Worm (Caenorhabditis elegans) whole organism, midembryonic: Measurements from ENCODE around the gene W06D12.6.

Experiments
- T22C8.4 ChIP-seq: fragments of 200-800 bp; sonication (Bioruptor generic); IDR thresholded peaks from 2 replicates; pipeline ENCODE4 v1.3.6; 2022; ENCODE audit warnings: missing genetic modification characterization, missing compliant biosample characterization
- flt-1 ChIP-seq: fragments of 200-800 bp; sonication (Bioruptor generic); IDR thresholded peaks from 2 replicates; pipeline ENCODE4 v1.3.6; 2022; ENCODE audit warnings: missing genetic modification characterization, missing compliant biosample characterization
- klf-2 ChIP-seq: fragments of 200-800 bp; sonication (Bioruptor generic); conservative IDR thresholded peaks from 2 replicates; pipeline ENCODE4 v1.3.6; 2022; ENCODE audit warnings: missing genetic modification reagents, missing genetic modification characterization, missing compliant biosample characterization
- med-1 ChIP-seq: sonication (generic microtip); optimal IDR thresholded peaks from 2 replicates; lab custom pipeline; 2017; ENCODE audit warnings: missing genetic modification characterization, mild to moderate bottlenecking, missing compliant biosample characterization, antibody characterized with exemption, missing genetic modification reagents; ENCODE audit not compliant: insufficient read depth

DNA sequence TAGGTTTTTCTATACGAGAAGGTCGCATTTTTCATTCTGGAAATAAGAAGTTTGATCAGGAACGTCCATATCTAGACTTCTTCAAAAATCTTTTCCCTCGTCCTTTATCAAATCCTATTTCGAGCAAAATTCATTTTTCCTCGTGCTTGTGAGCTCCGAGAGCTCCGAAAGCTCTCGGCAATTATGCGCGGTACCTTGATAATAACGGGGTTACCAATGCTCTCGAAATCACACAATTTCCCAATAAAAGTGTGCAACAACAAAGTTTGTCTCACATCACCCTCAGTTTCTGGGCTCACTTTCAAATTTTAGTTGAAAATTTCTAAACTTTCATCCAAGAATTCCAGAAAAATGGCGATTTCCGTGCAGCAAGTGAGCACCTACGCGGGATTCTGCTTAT is 37.4 kb upstream of the W06D12.6 start, which contains the start of gene str-89:
- no peak for TF ChIP-seq med-1 (GFP tag; lab: Kevin White, UChicago)
- TF ChIP-seq flt-1 (GFP tag; lab: Robert Waterston, UW), result no peak
- TF ChIP-seq klf-2 (GFP tag; lab: Robert Waterston, UW), result no peak
- no peak for TF ChIP-seq T22C8.4 (GFP tag; lab: Robert Waterston, UW)
